Fruit fly (Drosophila melanogaster): ENCODE results near the gene CG43394.

CG43394 gene

DNA sequence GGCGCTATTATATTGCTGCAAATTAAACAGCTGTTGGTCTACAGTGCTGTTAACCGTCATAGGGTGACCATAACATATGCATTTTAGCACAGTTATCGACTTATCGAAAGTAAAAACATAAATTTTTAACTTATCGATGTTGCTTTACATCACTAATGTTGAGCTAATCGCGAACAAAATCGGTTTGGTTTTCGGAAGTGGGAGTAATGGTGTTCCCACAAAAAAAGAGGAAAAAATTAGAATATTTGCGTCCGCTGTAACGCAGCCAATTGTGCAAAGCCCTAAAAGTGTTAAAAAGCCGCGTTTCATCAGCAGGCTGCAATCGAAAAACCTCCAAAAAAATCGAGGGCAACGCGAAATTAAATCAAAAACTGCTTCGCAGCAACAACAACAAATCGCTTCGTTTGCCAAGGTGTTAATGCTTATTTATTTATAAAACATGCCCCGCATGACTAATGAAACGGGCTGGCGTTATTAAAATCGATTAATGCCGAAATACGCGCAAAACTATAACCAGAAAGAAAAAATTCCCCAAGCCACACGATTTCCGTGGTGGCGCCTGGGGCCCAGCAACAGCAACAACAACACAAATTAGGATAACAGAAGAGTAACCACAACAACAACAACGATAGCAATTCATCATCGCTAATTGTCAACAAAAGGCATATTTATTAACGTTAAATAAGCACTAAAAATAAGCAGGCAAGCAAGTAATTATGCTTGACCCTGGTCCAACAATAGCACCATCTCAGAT, 18.5 kb upstream of the CG43394 start, which contains the start of the genes CG12375 and CG8668:
Gene CG12375 (minus strand): TSS at position 42 of the 754 bp plus-strand sequence.
Gene CG8668 (plus strand): TSS at position 153 of the 754 bp plus-strand sequence.
- no peak for TF ChIP-seq CG8478 (optimal IDR thresholded peaks at IDR 0.05)
- TF ChIP-seq CTCF (optimal IDR thresholded peaks at IDR 0.05) = no peak

DNA sequence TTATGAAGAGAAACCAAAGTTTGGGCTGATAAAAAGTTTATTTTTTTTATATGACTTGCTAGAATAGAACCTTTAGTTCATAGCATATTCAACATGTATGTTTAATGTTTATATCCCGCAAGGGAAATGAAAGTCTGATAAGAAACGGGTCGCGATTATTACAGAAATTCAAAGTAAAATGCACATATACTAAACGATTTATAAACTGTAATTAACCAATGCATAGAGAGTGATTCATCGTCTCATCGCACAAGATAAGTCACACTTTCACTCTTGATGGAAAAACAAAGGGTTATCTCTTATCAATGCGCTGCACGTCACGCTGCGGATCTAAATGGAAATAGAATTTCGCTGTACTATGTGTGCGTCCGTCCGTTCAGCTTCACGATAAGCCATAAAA, 16.6 kb upstream of the CG43394 start:
- no peak for TF ChIP-seq CG8478 (optimal IDR thresholded peaks at IDR 0.05)
- no peak for TF ChIP-seq CTCF (optimal IDR thresholded peaks at IDR 0.05)

DNA sequence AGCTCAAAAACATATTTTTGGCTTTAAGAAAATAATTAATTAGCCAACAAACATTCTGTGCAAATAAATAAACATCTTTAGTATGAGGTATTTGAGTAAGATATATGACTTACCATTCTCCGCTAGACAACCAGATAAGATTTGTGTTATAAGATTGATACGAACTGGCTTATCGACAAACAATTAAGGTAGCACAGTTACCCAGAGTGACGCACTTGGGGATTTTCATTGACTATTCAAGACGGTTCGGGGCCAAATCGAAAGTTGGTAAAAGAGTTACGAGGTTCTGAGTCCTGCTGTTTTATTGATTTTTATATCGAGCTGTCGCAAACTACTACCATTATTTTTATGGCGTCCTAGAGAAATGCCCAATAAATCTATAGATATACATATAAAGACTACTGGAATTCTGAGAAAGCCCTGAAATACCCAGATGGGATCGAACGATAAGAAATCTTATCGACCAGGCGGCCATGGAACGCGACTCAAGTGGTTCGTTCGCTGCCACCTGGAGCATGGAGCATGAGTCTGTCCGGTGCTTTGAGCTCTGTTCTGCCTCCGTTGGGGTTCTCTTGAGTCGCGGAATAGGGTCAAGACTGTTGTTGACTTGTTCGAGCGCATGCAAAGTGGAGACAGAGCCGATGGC, 15.4 kb upstream of the CG43394 start:
- no peak for TF ChIP-seq CTCF (optimal IDR thresholded peaks at IDR 0.05)
- no peak for TF ChIP-seq CG8478 (optimal IDR thresholded peaks at IDR 0.05)

DNA sequence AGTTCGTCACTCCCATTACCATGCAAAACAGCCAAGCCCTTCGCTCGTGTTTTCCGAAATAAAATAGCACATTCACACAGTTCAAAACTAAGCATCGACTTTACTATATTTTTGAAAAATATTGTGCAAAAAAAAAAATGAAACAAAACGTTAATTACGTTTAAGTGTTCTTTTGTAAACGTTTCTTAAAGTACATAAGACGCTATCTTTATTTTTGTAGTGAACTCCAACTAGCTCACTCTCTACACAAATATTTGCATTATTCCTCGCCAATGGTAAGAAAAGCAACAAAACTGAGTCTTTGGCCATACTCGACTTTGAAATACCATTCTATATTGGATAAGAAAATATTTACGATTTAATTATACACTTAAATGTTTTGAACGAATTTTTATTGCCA, 14.8 kb upstream of the CG43394 start:
- TF ChIP-seq CTCF (optimal IDR thresholded peaks at IDR 0.05) (no peak), CG8478 (optimal IDR thresholded peaks at IDR 0.05) (no peak)

DNA sequence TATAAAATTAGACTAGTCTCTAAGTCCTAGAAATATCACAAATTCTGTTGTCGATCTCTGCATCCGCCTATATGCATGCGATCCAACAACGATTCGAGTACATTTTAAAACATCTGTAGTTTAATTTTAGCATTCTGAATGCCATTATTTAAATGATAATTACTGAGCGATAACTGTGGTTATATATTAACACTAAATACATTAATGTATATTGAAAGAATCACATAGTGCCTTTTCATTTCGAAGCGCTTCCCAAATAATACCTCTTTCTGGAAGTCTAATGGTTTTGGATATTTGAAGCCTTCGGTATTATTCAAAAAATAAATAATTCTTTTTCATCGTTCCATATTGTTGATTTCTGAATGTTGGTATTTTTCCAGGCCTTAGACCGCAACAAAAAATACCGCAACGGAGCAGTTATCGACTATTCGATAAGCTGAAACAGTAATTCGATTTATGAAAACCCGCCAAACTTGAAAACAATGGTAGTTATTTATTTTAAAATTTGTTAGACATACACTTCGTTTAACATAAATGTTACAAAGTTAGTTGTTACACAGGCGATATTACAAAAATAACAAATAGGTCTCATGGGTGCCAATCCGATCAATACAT, 11.7 kb upstream of the CG43394 start:
- TF ChIP-seq CG8478 (optimal IDR thresholded peaks at IDR 0.05) = no peak
- TF ChIP-seq CTCF (optimal IDR thresholded peaks at IDR 0.05) = no peak

DNA sequence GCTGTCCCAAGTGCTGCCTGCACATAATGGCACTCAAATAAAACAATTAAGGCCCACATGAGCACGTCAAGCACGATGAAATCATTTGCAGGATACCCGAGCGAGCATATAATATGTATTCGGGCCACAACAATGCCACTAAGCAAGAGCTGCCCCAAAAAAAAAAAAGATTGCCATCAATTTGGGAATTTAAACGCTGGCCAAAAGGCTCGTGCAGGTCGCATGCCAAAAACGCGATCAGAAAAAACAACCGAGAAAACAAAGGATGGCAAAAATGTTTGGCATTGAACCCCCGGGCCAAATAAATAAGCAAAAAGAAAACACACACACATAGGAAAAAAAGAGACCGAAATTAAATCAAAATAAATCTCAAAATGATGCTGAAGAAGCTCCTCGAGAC, 2.8 kb upstream of the CG43394 start:
- TF ChIP-seq CG8478 (optimal IDR thresholded peaks at IDR 0.05) (no peak), CTCF (optimal IDR thresholded peaks at IDR 0.05) (no peak)

DNA sequence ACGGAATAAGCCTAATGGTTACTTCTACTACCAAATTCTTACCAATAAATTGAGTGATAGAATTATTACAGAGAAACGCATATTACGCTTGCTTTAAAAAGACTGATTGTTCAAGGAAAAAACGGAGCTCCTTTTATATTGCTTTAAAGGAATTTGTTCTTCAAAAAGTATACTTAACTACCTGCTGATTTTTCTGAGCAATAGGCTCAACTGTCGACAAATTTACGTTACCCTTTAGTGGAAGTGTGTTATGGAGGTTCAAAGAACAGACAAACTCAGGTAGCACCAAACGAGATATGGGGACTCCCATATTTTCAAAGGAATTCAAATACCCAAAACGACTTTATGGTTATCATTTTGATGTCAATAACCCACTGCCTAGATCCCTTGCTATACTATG, 1.6 kb upstream of the CG43394 start, which contains the start of gene CG42762:
Gene CG42762 (minus strand): TSS at position 101 of the 400 bp plus-strand sequence.
- TF ChIP-seq CTCF (optimal IDR thresholded peaks at IDR 0.05) = no peak
- no peak for TF ChIP-seq CG8478 (optimal IDR thresholded peaks at IDR 0.05)

DNA sequence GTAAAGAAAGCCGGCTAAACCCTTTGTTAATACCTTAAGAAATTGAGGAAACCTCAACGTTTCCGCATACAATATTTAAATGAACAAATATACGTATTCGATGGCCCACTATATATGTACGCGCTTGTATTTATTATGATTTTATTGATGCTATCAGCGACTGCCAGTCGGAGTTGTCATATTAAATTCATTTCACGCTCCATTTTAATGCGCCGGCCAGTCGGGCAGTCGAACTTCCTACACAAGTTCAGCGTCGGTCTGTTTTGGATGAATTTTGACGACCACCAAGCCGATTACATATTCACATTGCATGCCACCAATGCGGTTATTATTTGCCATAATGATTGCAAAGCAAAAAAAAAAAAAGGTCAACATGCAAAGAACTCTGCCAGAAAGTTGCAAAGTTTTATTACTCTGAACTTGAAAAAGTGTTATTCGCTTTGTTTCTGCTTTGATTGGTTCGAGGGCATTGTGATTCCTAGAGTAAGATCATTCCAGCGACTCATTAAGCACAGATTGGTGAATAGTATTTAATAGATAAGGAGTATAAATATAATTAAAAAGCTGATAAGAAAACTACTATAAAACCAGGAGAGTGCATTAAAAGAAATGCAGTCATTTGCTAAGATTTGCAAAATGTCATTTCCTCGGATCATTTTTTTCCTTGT, 1.6 kb downstream of the CG43394 start, which contains the start of gene CG31606:
Gene CG31606 (plus strand): TSS at position 618 of the 668 bp plus-strand sequence.
- TF ChIP-seq CTCF (optimal IDR thresholded peaks at IDR 0.05) (no peak), CG8478 (optimal IDR thresholded peaks at IDR 0.05) (no peak)

DNA sequence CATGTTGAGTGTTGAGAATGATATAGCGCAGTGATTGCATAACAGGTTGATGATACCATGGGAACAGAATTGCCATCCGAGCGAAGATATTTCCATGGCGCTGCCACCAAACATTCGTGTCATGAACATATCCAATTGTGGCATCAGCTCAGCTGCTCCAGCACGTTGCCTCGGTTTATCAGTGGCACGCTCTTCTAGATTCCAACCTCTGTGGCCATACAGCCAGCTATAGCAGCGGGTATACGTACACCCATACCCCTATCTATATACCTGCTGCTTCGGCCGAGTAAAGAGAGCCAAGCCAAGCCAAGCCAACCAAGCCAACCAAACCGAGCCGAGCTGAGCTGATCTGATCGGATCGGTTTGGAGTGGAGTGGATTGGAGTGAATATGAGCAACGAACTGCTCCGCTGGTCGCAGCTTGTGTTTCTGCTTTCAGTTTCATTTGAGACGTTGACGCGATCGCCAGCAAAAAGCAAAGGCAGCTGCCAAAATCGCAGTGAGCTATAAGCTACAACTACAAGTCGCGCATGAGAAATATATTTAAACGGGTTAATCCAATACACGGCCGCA, 3.0 kb downstream of the CG43394 start:
- TF ChIP-seq CTCF (optimal IDR thresholded peaks at IDR 0.05) (no peak), CG8478 (optimal IDR thresholded peaks at IDR 0.05) (no peak)

DNA sequence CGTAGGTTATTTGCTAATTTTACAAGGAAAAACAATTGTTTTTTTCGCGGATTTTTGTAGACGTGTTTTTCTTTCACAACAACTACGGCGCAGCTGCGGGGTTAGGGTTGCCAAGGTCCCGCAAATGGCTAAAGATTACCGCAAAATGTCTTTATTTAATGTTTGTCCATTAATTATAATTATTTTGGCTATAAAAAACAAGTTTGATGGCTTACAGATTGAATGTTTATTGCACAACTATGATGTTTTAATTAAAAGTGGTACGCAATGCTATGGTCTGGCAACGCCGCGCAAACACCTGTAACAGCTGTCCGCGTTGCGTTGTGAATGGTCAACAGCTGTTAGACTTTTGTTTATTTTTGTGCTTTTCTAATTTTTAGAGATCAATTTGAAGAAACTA, 11.1 kb downstream of the CG43394 start:
- TF ChIP-seq CG8478 (optimal IDR thresholded peaks at IDR 0.05) = no peak
- no peak for TF ChIP-seq CTCF (optimal IDR thresholded peaks at IDR 0.05)

DNA sequence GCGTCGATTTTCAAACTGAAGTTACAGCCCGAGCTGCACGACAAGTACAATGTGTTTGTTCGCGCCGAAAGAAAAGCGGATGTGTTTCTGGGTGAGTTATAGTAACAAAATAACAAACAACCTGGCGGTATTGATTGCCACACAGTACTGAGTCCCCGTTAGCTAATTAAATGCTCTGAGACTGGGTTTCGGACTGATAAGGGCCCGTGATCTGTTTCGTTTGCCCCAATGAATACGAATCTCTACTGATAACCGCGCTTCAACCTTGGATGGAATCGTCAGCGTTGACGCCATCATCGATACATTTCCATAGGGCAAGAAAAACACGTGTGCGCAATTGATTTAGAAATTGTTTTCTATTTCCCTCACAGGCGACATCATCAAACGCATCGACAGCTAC, 11.6 kb downstream of the CG43394 start:
- no peak for TF ChIP-seq CTCF (optimal IDR thresholded peaks at IDR 0.05)
- no peak for TF ChIP-seq CG8478 (optimal IDR thresholded peaks at IDR 0.05)

DNA sequence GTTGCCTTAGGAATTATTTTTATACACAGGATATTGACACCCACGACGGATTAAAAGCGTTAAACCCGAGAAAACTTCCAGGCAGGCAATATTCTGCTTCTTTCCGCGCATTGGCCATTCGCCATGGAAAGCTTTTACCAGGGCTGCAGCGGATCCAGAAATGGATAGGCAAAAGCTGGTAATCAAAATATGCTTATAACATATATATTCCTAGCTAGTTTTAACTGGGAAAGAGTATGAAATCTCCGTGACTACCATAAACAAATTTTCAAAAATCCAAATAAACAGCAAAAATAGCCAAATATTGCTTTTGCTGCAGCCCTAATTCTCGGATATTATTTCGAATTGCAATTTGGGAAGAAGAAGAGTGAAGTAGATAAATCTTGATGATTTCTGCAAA, 13.9 kb downstream of the CG43394 start, which contains the start of the genes PAPLA1 and Rbsn-5:
Gene PAPLA1 (minus strand): TSS at position 141 of the 400 bp plus-strand sequence.
Gene Rbsn-5 (plus strand): TSS at position 335 of the 400 bp plus-strand sequence.
- no peak for TF ChIP-seq CG8478 (optimal IDR thresholded peaks at IDR 0.05)
- TF ChIP-seq CTCF (optimal IDR thresholded peaks at IDR 0.05) = no peak

DNA sequence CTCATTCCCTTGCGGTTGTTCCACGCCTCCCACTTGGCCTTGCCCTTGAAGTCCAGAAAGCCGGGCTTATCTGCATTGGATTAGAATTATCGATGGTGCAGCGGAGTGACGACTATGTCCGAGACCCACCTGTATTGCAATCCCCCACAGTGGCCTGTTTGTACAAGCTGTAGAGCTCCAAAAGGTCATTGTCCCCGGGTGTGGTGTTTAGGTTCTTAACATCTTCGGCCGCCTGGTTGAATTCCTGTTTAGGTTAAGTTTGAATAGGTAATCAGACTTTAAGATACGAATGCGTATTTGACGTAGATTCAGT, 16.4 kb downstream of the CG43394 start:
- TF ChIP-seq CG8478 (optimal IDR thresholded peaks at IDR 0.05) (no peak), CTCF (optimal IDR thresholded peaks at IDR 0.05) (no peak)

DNA sequence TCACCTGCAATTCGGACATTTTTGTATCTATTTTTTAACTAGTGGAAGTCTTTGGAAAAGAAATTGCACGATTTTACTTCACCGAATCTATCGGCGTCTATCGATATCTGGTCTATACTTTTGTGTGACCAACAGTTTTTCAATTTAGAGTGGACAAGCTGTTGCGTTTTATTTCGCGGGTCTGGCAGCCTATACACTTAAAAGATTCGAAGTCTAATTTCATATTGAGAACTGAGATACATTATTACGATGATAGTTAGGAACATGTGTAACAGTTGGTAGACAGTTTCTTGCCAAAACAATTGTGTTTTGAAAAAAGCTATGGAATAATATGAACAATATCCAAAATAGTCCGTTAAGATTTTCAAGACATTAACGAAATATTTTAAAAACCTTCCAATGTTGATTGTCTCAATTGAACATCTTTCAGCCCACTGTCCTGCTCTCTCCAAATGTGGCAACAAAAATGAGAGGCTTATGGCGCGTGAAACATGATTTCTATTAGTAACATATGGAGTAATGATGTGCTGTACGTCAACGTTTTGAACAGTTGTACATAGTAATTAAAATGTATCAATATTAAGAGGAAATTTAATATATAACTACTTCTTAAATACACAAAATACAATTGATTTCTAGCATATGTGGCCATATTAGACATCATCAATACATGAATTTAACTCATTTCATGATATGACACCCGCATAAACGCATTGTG, 16.9 kb downstream of the CG43394 start, which contains the start of gene Acbp1:
Gene Acbp1 (minus strand): TSS at position 146 of the 718 bp plus-strand sequence.
- TF ChIP-seq CG8478 (optimal IDR thresholded peaks at IDR 0.05) (no peak), CTCF (optimal IDR thresholded peaks at IDR 0.05) (no peak)

Measured in S2 (cell line).